Worm (Caenorhabditis elegans) whole organism, L1 larva: ENCODE data around the gene unc-130.

ENCODE experiments used
- egl-27 ChIP-seq, 2 experiments: fragments of 150-350 bp in 1 of 2; sonication (generic microtip); optimal IDR thresholded peaks; 3 replicates each; lab custom pipeline; 2017 to 2018; ENCODE audit warnings: missing biosample characterization in 2 of 2, missing genetic modification characterization in 2 of 2, missing genetic modification reagents in 2 of 2
- fkh-8 ChIP-seq: sonication (generic microtip); optimal IDR thresholded peaks from 2 replicates; lab custom pipeline; 2016; ENCODE audit warnings: mild to moderate bottlenecking, missing genetic modification characterization, missing compliant biosample characterization
- jun-1 ChIP-seq: fragments of 150-350 bp; optimal IDR thresholded peaks from 2 replicates; lab custom pipeline; 2014; ENCODE audit warnings: missing biosample characterization, missing genetic modification reagents, missing genetic modification characterization
- lin-13 ChIP-seq: fragments of 150-350 bp; optimal IDR thresholded peaks from 2 replicates; lab custom pipeline; 2014; ENCODE audit warnings: missing biosample characterization, missing genetic modification reagents, missing genetic modification characterization
- nhr-76 ChIP-seq: sonication (generic microtip); optimal IDR thresholded peaks from 2 replicates; lab custom pipeline; 2017; ENCODE audit warnings: missing biosample characterization, missing genetic modification characterization
- snpc-4 ChIP-seq: fragments of 150-350 bp; optimal IDR thresholded peaks from 2 replicates; lab custom pipeline; 2014; ENCODE audit warnings: missing biosample characterization, missing genetic modification characterization
- unc-130 ChIP-seq: fragments of 150-350 bp; optimal IDR thresholded peaks from 2 replicates; lab custom pipeline; 2017; ENCODE audit warnings: missing biosample characterization, missing genetic modification characterization, inconsistent platforms
- ztf-11 ChIP-seq, 2 experiments: sonication (generic microtip); optimal IDR thresholded peaks; 2 replicates each; lab custom pipeline; 2016 to 2017; ENCODE audit warnings: missing genetic modification characterization in 2 of 2, missing biosample characterization in 1 of 2, missing compliant biosample characterization in 1 of 2

ce11 chrII:11283803-11284202 is 2.0 kb downstream of the unc-130 start:
- no peak for TF ChIP-seq egl-27 (tag; optimal IDR thresholded peaks at IDR 0.05; lab: Kevin White, UChicago)
- TF ChIP-seq fkh-8 (tag; lab: Kevin White, UChicago): no peak
- no peak for TF ChIP-seq lin-13 (GFP tag; lab: Kevin White, UChicago)
- no peak for TF ChIP-seq ztf-11 (tag; optimal IDR thresholded peaks at IDR 0.05; lab: Kevin White, UChicago)
- no peak for TF ChIP-seq nhr-76 (tag; lab: Kevin White, UChicago)
- no peak for TF ChIP-seq jun-1
- TF ChIP-seq unc-130 (tag; lab: Kevin White, UChicago): no peak
- no peak for TF ChIP-seq snpc-4
